Worm (Caenorhabditis elegans) whole organism, late embryonic: Measurements from ENCODE around the gene Y22D7AR.3.

ENCODE experiments used
- K09A11.1 ChIP-seq: sonication (generic microtip); optimal IDR thresholded peaks from 2 replicates; lab custom pipeline; 2017; ENCODE audit warnings: antibody characterized with exemption, mild to moderate bottlenecking, missing genetic modification characterization, missing compliant biosample characterization; ENCODE audit not compliant: insufficient read depth
- T23F11.4 ChIP-seq: fragments of 200-800 bp; sonication (Bioruptor generic); optimal IDR thresholded peaks from 2 replicates; lab custom pipeline; 2018; ENCODE audit warnings: mild to moderate bottlenecking, missing genetic modification characterization, missing compliant biosample characterization
- ama-1 ChIP-seq: fragments of 150-350 bp; optimal IDR thresholded peaks from 2 replicates; lab custom pipeline; 2014
- fkh-10 ChIP-seq: fragments of 150-350 bp; optimal IDR thresholded peaks from 2 replicates; lab custom pipeline; 2014; ENCODE audit warnings: missing biosample characterization, missing genetic modification reagents, missing genetic modification characterization
- pha-2 ChIP-seq: sonication (generic microtip); optimal IDR thresholded peaks from 2 replicates; lab custom pipeline; 2017; ENCODE audit warnings: mild to moderate bottlenecking, missing genetic modification characterization, missing compliant biosample characterization
- pha-4 ChIP-seq: fragments of 150-350 bp; optimal IDR thresholded peaks from 2 replicates; lab custom pipeline; 2018; ENCODE audit warnings: missing biosample characterization, missing genetic modification reagents, missing genetic modification characterization
- pqm-1 ChIP-seq: sonication (generic microtip); optimal IDR thresholded peaks from 2 replicates; lab custom pipeline; 2016; ENCODE audit warnings: missing genetic modification characterization, missing compliant biosample characterization
- ref-2 ChIP-seq: sonication (generic microtip); optimal IDR thresholded peaks from 2 replicates; lab custom pipeline; 2016; ENCODE audit warnings: missing genetic modification characterization, missing compliant biosample characterization

- TF ChIP-seq K09A11.1 (no peak), fkh-10 (GFP tag; lab: Kevin White, UChicago) (no peak), ref-2 (tag; lab: Kevin White, UChicago) (no peak), T23F11.4 (no peak), pha-2 (tag; lab: Kevin White, UChicago) (no peak), pqm-1 (tag; lab: Kevin White, UChicago) (no peak), pha-4 (tag; lab: Kevin White, UChicago) (no peak), ama-1 (lab: Kevin White, UChicago) (no peak)
Measured at ce11 chrIII:1676588-1676987, 10.9 kb upstream of the Y22D7AR.3 start, which contains the start of gene Y22D7AR.6.
